Worm (Caenorhabditis elegans): ENCODE data around the gene twf-2.

The twf-2 gene

ce11 chrX:16445793-16446248 is at the start of gene twf-2:
Gene twf-2, plus strand, starts transcription at chrX:16446197.
- TF ChIP-seq F23B12.7 (tag; optimal IDR thresholded peaks at IDR 0.05; ENCODE audit: insufficient read depth) (peak; percentile 10), ztf-22 (GFP tag; optimal IDR thresholded peaks at IDR 0.05) (peak; percentile 20), ztf-18 (tag; optimal IDR thresholded peaks at IDR 0.05) (peak; percentile 33), C06A6.2 (GFP tag; conservative IDR thresholded peaks at IDR 0.05) (no peak; the same call in 1 of the 2 replicates), dox-1 (GFP tag; IDR thresholded peaks at IDR 0.05) (peak; percentile 75), lin-35 (GFP tag; optimal IDR thresholded peaks at IDR 0.05) (no peak), ztf-26 (tag; optimal IDR thresholded peaks at IDR 0.05) (peak; percentile 46), B0261.1 (tag; optimal IDR thresholded peaks at IDR 0.05) (peak; percentile 9), rcor-1 (GFP tag; IDR thresholded peaks at IDR 0.05) (peak; percentile 60), ZK185.1 (tag; optimal IDR thresholded peaks at IDR 0.05; ENCODE audit: poor library complexity, severe bottlenecking) (peak; percentile 41), ekl-4 (GFP tag; IDR thresholded peaks at IDR 0.05) (0 out of 2 replicates have a peak, but pooled peaks have one; percentile 21), cebp-1 (GFP tag; IDR thresholded peaks at IDR 0.05) (no peak), cebp-1 (tag; optimal IDR thresholded peaks at IDR 0.05) (peak; percentile 78), lin-40 (tag; optimal IDR thresholded peaks at IDR 0.05) (peak; percentile 83), Y53G8AR.9 (GFP tag; conservative IDR thresholded peaks at IDR 0.05) (no peak), mes-4 (tag; optimal IDR thresholded peaks at IDR 0.05) (no peak), hmg-20 (GFP tag; IDR thresholded peaks at IDR 0.05) (0 out of 2 replicates have a peak, but pooled peaks have one; percentile 27), lir-1 (GFP tag; conservative IDR thresholded peaks at IDR 0.05) (no peak), snpc-3.4 (tag; optimal IDR thresholded peaks at IDR 0.05) (no peak), sptf-2 (GFP tag; optimal IDR thresholded peaks at IDR 0.05) (no peak), pbrm-1 (GFP tag; IDR thresholded peaks at IDR 0.05) (peak; percentile 68), egrh-3 (GFP tag; IDR thresholded peaks at IDR 0.05) (peak; percentile 36), somi-1 (GFP tag; optimal IDR thresholded peaks at IDR 0.05) (peak; percentile 30), bed-1 (GFP tag; IDR thresholded peaks at IDR 0.05) (no peak), Y53F4B.3 (GFP tag; IDR thresholded peaks at IDR 0.05) (no peak), gei-17 (GFP tag; optimal IDR thresholded peaks at IDR 0.05) (peak; percentile 55), mcd-1 (GFP tag; IDR thresholded peaks at IDR 0.05) (no peak; the same call in 1 of the 2 replicates), ceh-27 (GFP tag; optimal IDR thresholded peaks at IDR 0.05) (peak; percentile 48), nfyb-1 (GFP tag; IDR thresholded peaks at IDR 0.05) (peak; percentile 76; the same call in 1 of the 2 replicates), Y67H2A.10 (GFP tag; conservative IDR thresholded peaks at IDR 0.05) (no peak), ccch-3 (GFP tag; optimal IDR thresholded peaks at IDR 0.05) (no peak), madf-10 (tag; optimal IDR thresholded peaks at IDR 0.05) (peak; percentile 48), ztf-28 (GFP tag; IDR thresholded peaks at IDR 0.05) (0 out of 2 replicates have a peak, but pooled peaks have one; percentile 16), atf-7 (tag; optimal IDR thresholded peaks at IDR 0.05) (peak; percentile 56), B0336.3 (GFP tag; IDR thresholded peaks at IDR 0.05) (peak; percentile 79), B0035.1 (tag; optimal IDR thresholded peaks at IDR 0.05) (peak; percentile 34), snpc-1.3 (tag; optimal IDR thresholded peaks at IDR 0.05; ENCODE audit: insufficient read depth) (no peak), him-1 (tag; optimal IDR thresholded peaks at IDR 0.05) (no peak), hmg-1.2 (GFP tag; IDR thresholded peaks at IDR 0.05) (peak; percentile 75; the same call in 1 of the 2 replicates), let-607 (tag; optimal IDR thresholded peaks at IDR 0.05) (peak; percentile 22 to 28), let-526 (GFP tag; IDR thresholded peaks at IDR 0.05) (no peak), nhr-80 (tag; optimal IDR thresholded peaks at IDR 0.05) (peak; percentile 73), egl-44 (GFP tag; IDR thresholded peaks at IDR 0.05) (peak; percentile 57; the same call in 1 of the 2 replicates), chd-7 (tag; optimal IDR thresholded peaks at IDR 0.05) (peak; percentile 58), xnd-1 (tag; optimal IDR thresholded peaks at IDR 0.05) (no peak), F22D6.2 (tag; optimal IDR thresholded peaks at IDR 0.05) (no peak), tbp1 (GFP tag; optimal IDR thresholded peaks at IDR 0.05) (peak; percentile 48)
